Worm (Caenorhabditis elegans) whole organism, L2 larva: Measurements from ENCODE around the gene F38E11.6.
A peak's percentile ranks its signal among the peaks of the same experiment; 100 is the strongest.

Experiments used
- C34F6.9 ChIP-seq: fragments of 150-350 bp; optimal IDR thresholded peaks from 2 replicates; lab custom pipeline; 2014; ENCODE audit warnings: missing biosample characterization, missing genetic modification characterization
- F13H6.1 ChIP-seq: sonication (generic microtip); optimal IDR thresholded peaks from 2 replicates; lab custom pipeline; 2016; ENCODE audit warnings: missing genetic modification characterization, missing compliant biosample characterization
- R02D3.7 ChIP-seq: fragments of 150-350 bp; optimal IDR thresholded peaks from 2 replicates; lab custom pipeline; 2014; ENCODE audit warnings: missing biosample characterization, missing genetic modification characterization
- Y55F3AM.14 ChIP-seq: fragments of 200-800 bp; sonication (Bioruptor generic); optimal IDR thresholded peaks from 2 replicates; lab custom pipeline; 2018; ENCODE audit warnings: mild to moderate bottlenecking, missing genetic modification characterization, missing compliant biosample characterization
- ZK546.5 ChIP-seq: sonication (generic microtip); optimal IDR thresholded peaks from 2 replicates; lab custom pipeline; 2017; ENCODE audit warnings: missing biosample characterization, missing genetic modification characterization
- alr-1 ChIP-seq: fragments of 150-350 bp; optimal IDR thresholded peaks from 2 replicates; lab custom pipeline; 2014; ENCODE audit warnings: missing biosample characterization, missing genetic modification characterization
- aly-2 ChIP-seq: fragments of 150-350 bp; optimal IDR thresholded peaks from 2 replicates; lab custom pipeline; 2014; ENCODE audit warnings: missing biosample characterization, missing genetic modification characterization
- ama-1 ChIP-seq: fragments of 150-350 bp; optimal IDR thresholded peaks from 2 replicates; lab custom pipeline; 2018; ENCODE audit warnings: inconsistent platforms
- blmp-1 ChIP-seq: sonication (generic microtip); optimal IDR thresholded peaks from 2 replicates; lab custom pipeline; 2017; ENCODE audit warnings: missing genetic modification characterization, mild to moderate bottlenecking, missing compliant biosample characterization, antibody characterized with exemption, moderate library complexity; ENCODE audit not compliant: insufficient read depth
- ceh-16 ChIP-seq: fragments of 150-350 bp; optimal IDR thresholded peaks from 2 replicates; lab custom pipeline; 2014; ENCODE audit warnings: missing biosample characterization, missing genetic modification characterization
- crh-2 ChIP-seq: sonication (generic microtip); optimal IDR thresholded peaks from 2 replicates; lab custom pipeline; 2017; ENCODE audit warnings: missing biosample characterization, missing genetic modification characterization
- dmd-4 ChIP-seq: sonication (generic microtip); optimal IDR thresholded peaks from 2 replicates; lab custom pipeline; 2017; ENCODE audit warnings: missing biosample characterization, missing genetic modification characterization
- egl-27 ChIP-seq: sonication (generic microtip); optimal IDR thresholded peaks from 3 replicates; lab custom pipeline; 2017; ENCODE audit warnings: missing biosample characterization, missing genetic modification reagents, missing genetic modification characterization
- elt-1 ChIP-seq: fragments of 150-350 bp; optimal IDR thresholded peaks from 2 replicates; lab custom pipeline; 2014; ENCODE audit warnings: missing biosample characterization, missing genetic modification characterization
- elt-3 ChIP-seq: sonication (generic microtip); optimal IDR thresholded peaks from 2 replicates; lab custom pipeline; 2017; ENCODE audit warnings: missing biosample characterization, missing genetic modification characterization
- fos-1 ChIP-seq: fragments of 150-350 bp; optimal IDR thresholded peaks from 2 replicates; lab custom pipeline; 2014; ENCODE audit warnings: missing biosample characterization, missing genetic modification characterization
- gmeb-1 ChIP-seq: fragments of 150-350 bp; optimal IDR thresholded peaks from 2 replicates; lab custom pipeline; 2014; ENCODE audit warnings: missing biosample characterization, missing genetic modification characterization
- lin-11 ChIP-seq: fragments of 150-350 bp; sonication (generic microtip); optimal IDR thresholded peaks from 2 replicates; lab custom pipeline; 2014; ENCODE audit warnings: missing biosample characterization, missing genetic modification characterization, inconsistent platforms, mixed read lengths
- lin-13 ChIP-seq: fragments of 150-350 bp; optimal IDR thresholded peaks from 2 replicates; lab custom pipeline; 2014; ENCODE audit warnings: missing biosample characterization, missing genetic modification reagents, missing genetic modification characterization
- lin-39 ChIP-seq: fragments of 150-350 bp; optimal IDR thresholded peaks from 2 replicates; lab custom pipeline; 2014; ENCODE audit warnings: missing biosample characterization, missing genetic modification reagents, missing genetic modification characterization
- lsy-2 ChIP-seq, 2 experiments: fragments of 150-350 bp in 1 of 2; sonication (generic microtip) in 1 of 2; optimal IDR thresholded peaks; 2 replicates each; lab custom pipeline; 2014 to 2017; ENCODE audit warnings: missing biosample characterization in 2 of 2, missing genetic modification characterization in 2 of 2
- mab-5 ChIP-seq: fragments of 150-350 bp; optimal IDR thresholded peaks from 2 replicates; lab custom pipeline; 2014; ENCODE audit warnings: missing biosample characterization, missing genetic modification characterization
- mbf-1 ChIP-seq: sonication (generic microtip); optimal IDR thresholded peaks from 2 replicates; lab custom pipeline; 2017; ENCODE audit warnings: missing biosample characterization, missing genetic modification characterization
- mdl-1 ChIP-seq, 2 experiments: fragments of 150-350 bp in 1 of 2; sonication (generic microtip) in 1 of 2; optimal IDR thresholded peaks; 2 replicates each; lab custom pipeline; 2017; ENCODE audit warnings: missing biosample characterization in 2 of 2, missing genetic modification characterization in 2 of 2
- nhr-10 ChIP-seq: sonication (generic microtip); optimal IDR thresholded peaks from 2 replicates; lab custom pipeline; 2017; ENCODE audit warnings: missing biosample characterization, missing genetic modification characterization
- nhr-11 ChIP-seq: fragments of 150-350 bp; optimal IDR thresholded peaks from 2 replicates; lab custom pipeline; 2014; ENCODE audit warnings: missing biosample characterization, missing genetic modification characterization
- nhr-12 ChIP-seq: fragments of 150-350 bp; optimal IDR thresholded peaks from 2 replicates; lab custom pipeline; 2014; ENCODE audit warnings: missing biosample characterization, missing genetic modification characterization
- nhr-129 ChIP-seq: fragments of 150-350 bp; optimal IDR thresholded peaks from 2 replicates; lab custom pipeline; 2014; ENCODE audit warnings: missing biosample characterization, missing genetic modification characterization
- nhr-21 ChIP-seq: fragments of 150-350 bp; optimal IDR thresholded peaks from 2 replicates; lab custom pipeline; 2014; ENCODE audit warnings: missing biosample characterization, missing genetic modification characterization
- nhr-23 ChIP-seq: fragments of 150-350 bp; optimal IDR thresholded peaks from 2 replicates; lab custom pipeline; 2014; ENCODE audit warnings: missing biosample characterization, missing genetic modification reagents, missing genetic modification characterization
- nhr-237 ChIP-seq: fragments of 150-350 bp; optimal IDR thresholded peaks from 2 replicates; lab custom pipeline; 2014; ENCODE audit warnings: missing biosample characterization, missing genetic modification characterization
- nhr-25 ChIP-seq: fragments of 150-350 bp; sonication (generic microtip); optimal IDR thresholded peaks from 3 replicates; lab custom pipeline; 2014; ENCODE audit warnings: missing biosample characterization, missing genetic modification characterization
- nhr-77 ChIP-seq: fragments of 150-350 bp; optimal IDR thresholded peaks from 2 replicates; lab custom pipeline; 2014; ENCODE audit warnings: missing biosample characterization, missing genetic modification characterization
- peb-1 ChIP-seq: fragments of 150-350 bp; optimal IDR thresholded peaks from 2 replicates; lab custom pipeline; 2014; ENCODE audit warnings: missing biosample characterization, missing genetic modification characterization
- sem-4 ChIP-seq: fragments of 150-350 bp; optimal IDR thresholded peaks from 2 replicates; lab custom pipeline; 2014; ENCODE audit warnings: missing biosample characterization, missing genetic modification reagents, missing genetic modification characterization
- skn-1 ChIP-seq: sonication (generic microtip); optimal IDR thresholded peaks from 2 replicates; lab custom pipeline; 2017; ENCODE audit warnings: missing biosample characterization, missing genetic modification characterization
- sma-3 ChIP-seq: sonication (generic microtip); optimal IDR thresholded peaks from 2 replicates; lab custom pipeline; 2016; ENCODE audit warnings: missing genetic modification reagents, missing genetic modification characterization, missing compliant biosample characterization
- sma-9 ChIP-seq, 2 experiments: fragments of 150-350 bp in 1 of 2; sonication (generic microtip) in 1 of 2; optimal IDR thresholded peaks; 2 replicates each; lab custom pipeline; 2014 to 2016; ENCODE audit warnings: missing genetic modification characterization in 2 of 2, mild to moderate bottlenecking in 1 of 2, missing biosample characterization in 1 of 2, missing compliant biosample characterization in 1 of 2, missing genetic modification reagents in 1 of 2, moderate library complexity in 1 of 2
- snpc-4 ChIP-seq: fragments of 150-350 bp; optimal IDR thresholded peaks from 2 replicates; lab custom pipeline; 2014; ENCODE audit warnings: missing biosample characterization, missing genetic modification characterization
- unc-39 ChIP-seq: fragments of 150-350 bp; optimal IDR thresholded peaks from 2 replicates; lab custom pipeline; 2014; ENCODE audit warnings: missing biosample characterization, missing genetic modification characterization
- unc-55 ChIP-seq: fragments of 150-350 bp; sonication (generic microtip); optimal IDR thresholded peaks from 3 replicates; lab custom pipeline; 2014; ENCODE audit warnings: missing biosample characterization, missing genetic modification reagents, missing genetic modification characterization
- unc-62 ChIP-seq: fragments of 150-350 bp; optimal IDR thresholded peaks from 2 replicates; lab custom pipeline; 2014; ENCODE audit warnings: missing biosample characterization, missing genetic modification reagents, missing genetic modification characterization
- ztf-1 ChIP-seq: fragments of 200-800 bp; sonication (Bioruptor generic); conservative IDR thresholded peaks from 2 replicates; pipeline ENCODE4 v1.3.6; 2022; ENCODE audit warnings: missing genetic modification characterization, missing compliant biosample characterization
- ztf-11 ChIP-seq: sonication (generic microtip); optimal IDR thresholded peaks from 2 replicates; lab custom pipeline; 2017; ENCODE audit warnings: missing biosample characterization, missing genetic modification characterization
- ztf-4 ChIP-seq: fragments of 150-350 bp; optimal IDR thresholded peaks from 2 replicates; lab custom pipeline; 2014; ENCODE audit warnings: missing biosample characterization, missing genetic modification characterization

F38E11.6 gene

DNA sequence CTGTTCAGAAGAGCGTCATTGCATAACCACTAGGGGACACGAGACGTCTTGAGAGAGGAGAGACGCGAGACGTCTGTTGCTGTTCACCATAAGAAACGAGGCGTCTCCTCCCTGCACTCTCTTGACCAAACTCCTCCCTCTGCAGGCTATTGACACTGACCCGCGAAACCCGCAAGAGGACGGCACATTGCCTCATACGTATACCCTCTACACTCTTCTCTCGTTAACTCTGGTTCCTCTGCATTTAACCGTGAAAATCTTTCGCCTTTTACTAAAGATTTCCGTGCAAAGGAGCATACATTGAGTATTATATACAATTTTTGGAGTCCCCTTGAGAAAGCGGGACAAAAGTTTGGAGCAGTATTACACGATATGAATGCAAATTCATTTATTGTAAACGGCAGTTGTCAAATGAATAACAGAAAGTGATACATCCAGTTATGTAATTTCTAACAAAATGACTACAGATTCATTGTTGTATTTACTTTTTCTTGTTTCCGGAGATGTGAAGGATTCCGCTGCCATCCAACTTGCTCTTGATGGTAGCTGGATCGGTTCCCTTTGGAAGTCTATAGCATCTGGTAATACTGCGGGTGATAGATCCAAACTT, 22.8 kb downstream of the F38E11.6 start (continued):
- TF ChIP-seq elt-1 (tag; lab: Kevin White, UChicago) (no peak), lin-11 (tag; lab: Kevin White, UChicago) (peak; percentile 93), snpc-4 (tag; lab: Kevin White, UChicago) (peak; percentile 99), fos-1 (tag; lab: Kevin White, UChicago) (peak; percentile 94), nhr-77 (peak; percentile 52), mab-5 (tag; lab: Kevin White, UChicago) (peak; percentile 72), C34F6.9 (tag; lab: Kevin White, UChicago) (peak; percentile 94), nhr-23 (tag; lab: Kevin White, UChicago) (no peak), aly-2 (no peak), nhr-11 (tag; lab: Kevin White, UChicago) (peak; percentile 44), nhr-25 (tag; lab: Kevin White, UChicago) (peak; percentile 88), lin-39 (tag; lab: Kevin White, UChicago) (peak; percentile 28), unc-62 (no peak), sma-3 (peak; percentile 93), peb-1 (tag; lab: Kevin White, UChicago) (no peak), ceh-16 (tag; lab: Kevin White, UChicago) (peak; percentile 66), alr-1 (tag; lab: Kevin White, UChicago) (no peak), crh-2 (tag; lab: Kevin White, UChicago) (peak; percentile 95), mdl-1 (tag; optimal IDR thresholded peaks at IDR 0.05; lab: Kevin White, UChicago) (peak; percentile 66 to 84), elt-3 (tag; lab: Kevin White, UChicago) (no peak), sma-9 (GFP tag; optimal IDR thresholded peaks at IDR 0.05; lab: Kevin White, UChicago) (peak; percentile 96), sma-9 (tag; optimal IDR thresholded peaks at IDR 0.05; lab: Kevin White, UChicago) (no peak), unc-39 (tag; lab: Kevin White, UChicago) (no peak), ztf-4 (tag; lab: Kevin White, UChicago) (peak; percentile 86), ztf-1 (GFP tag; lab: Robert Waterston, UW) (no peak), nhr-12 (tag; lab: Kevin White, UChicago) (no peak), nhr-10 (tag; lab: Kevin White, UChicago) (peak; percentile 67)

DNA sequence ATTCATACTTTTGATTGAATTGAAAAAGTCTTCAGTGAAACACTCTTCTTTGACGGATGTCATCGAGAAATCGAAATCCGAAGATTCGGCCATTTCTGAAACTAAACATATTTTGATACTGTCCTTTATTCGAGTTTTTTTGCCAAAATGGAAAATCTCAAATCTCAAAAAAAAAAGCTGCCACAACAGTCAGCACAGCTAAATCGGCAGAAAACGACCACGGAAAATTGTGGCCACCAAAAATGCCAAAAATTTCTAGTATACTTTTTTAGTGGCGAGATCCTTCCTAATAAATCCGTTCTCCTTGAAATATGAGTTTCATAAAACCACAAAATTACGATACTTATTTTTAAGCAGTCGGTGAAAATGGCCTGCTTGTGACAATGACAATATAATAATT, 23.4 kb downstream of the F38E11.6 start, which contains the start of gene F38E11.9:
TSS of gene F38E11.9 (minus strand) at position 101 of the 400 bp plus-strand sequence.
- TF ChIP-seq dmd-4 (tag; lab: Kevin White, UChicago) (no peak), elt-3 (tag; lab: Kevin White, UChicago) (no peak), ZK546.5 (tag; lab: Kevin White, UChicago) (no peak), nhr-129 (tag; lab: Kevin White, UChicago) (no peak)

DNA sequence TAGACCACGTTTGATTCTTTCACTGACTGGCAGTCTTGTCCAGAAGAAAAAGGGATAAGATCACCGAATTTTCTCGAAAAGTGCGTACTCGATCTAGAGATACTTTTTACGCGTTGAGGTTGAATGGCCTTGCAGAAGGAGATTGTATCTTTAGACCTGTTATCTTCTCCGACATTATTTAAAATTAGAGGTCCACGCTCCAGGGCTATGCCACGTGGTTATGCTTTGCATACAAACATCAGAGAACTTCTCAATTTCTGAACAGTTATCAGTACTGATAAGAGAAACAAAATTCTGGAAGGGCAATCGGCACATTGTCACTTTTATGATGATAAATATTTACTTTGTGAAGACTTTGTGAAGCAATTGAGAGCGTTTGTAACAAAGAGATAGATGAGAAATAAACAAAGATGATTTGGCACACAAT, 25.2 kb downstream of the F38E11.6 start:
- TF ChIP-seq elt-3 (tag; lab: Kevin White, UChicago) (no peak), nhr-237 (no peak), alr-1 (tag; lab: Kevin White, UChicago) (no peak), unc-55 (no peak), elt-1 (tag; lab: Kevin White, UChicago) (peak; percentile 64), unc-39 (tag; lab: Kevin White, UChicago) (no peak), mbf-1 (tag; lab: Kevin White, UChicago) (no peak), snpc-4 (tag; lab: Kevin White, UChicago) (no peak), ztf-1 (GFP tag; lab: Robert Waterston, UW) (no peak), sma-9 (GFP tag; optimal IDR thresholded peaks at IDR 0.05; lab: Kevin White, UChicago) (peak; percentile 94), sma-9 (tag; optimal IDR thresholded peaks at IDR 0.05; lab: Kevin White, UChicago) (no peak), gmeb-1 (tag; lab: Kevin White, UChicago) (peak; percentile 59), sem-4 (peak; percentile 62), nhr-10 (tag; lab: Kevin White, UChicago) (peak; percentile 3), dmd-4 (tag; lab: Kevin White, UChicago) (no peak), ZK546.5 (tag; lab: Kevin White, UChicago) (no peak), ztf-11 (tag; lab: Kevin White, UChicago) (no peak), blmp-1 (tag; lab: Kevin White, UChicago) (peak; percentile 61), mab-5 (tag; lab: Kevin White, UChicago) (no peak), lin-11 (tag; lab: Kevin White, UChicago) (no peak), unc-62 (no peak), nhr-21 (tag; lab: Kevin White, UChicago) (peak; percentile 88), F13H6.1 (tag; lab: Kevin White, UChicago) (peak; percentile 58), skn-1 (tag; lab: Kevin White, UChicago) (peak; percentile 74), R02D3.7 (tag; lab: Kevin White, UChicago) (no peak), nhr-23 (tag; lab: Kevin White, UChicago) (no peak), nhr-12 (tag; lab: Kevin White, UChicago) (no peak), aly-2 (no peak), lin-39 (tag; lab: Kevin White, UChicago) (no peak), ama-1 (lab: Kevin White, UChicago) (peak; percentile 35), sma-3 (peak; percentile 89), crh-2 (tag; lab: Kevin White, UChicago) (peak; percentile 97), nhr-25 (tag; lab: Kevin White, UChicago) (peak; percentile 17), Y55F3AM.14 (GFP tag; lab: Kevin White, UChicago) (no peak), egl-27 (tag; lab: Kevin White, UChicago) (peak; percentile 11), lin-13 (GFP tag; lab: Kevin White, UChicago) (peak; percentile 41), ztf-4 (tag; lab: Kevin White, UChicago) (no peak), lsy-2 (tag; optimal IDR thresholded peaks at IDR 0.05; lab: Kevin White, UChicago) (peak in 1 of 2 experiments; percentile 56)
